Worm (Caenorhabditis elegans) whole organism, late embryonic: ENCODE data around the gene aqp-3.

Source experiments
- F13H6.1 ChIP-seq: sonication (generic microtip); optimal IDR thresholded peaks from 2 replicates; lab custom pipeline; 2016; ENCODE audit warnings: missing genetic modification characterization, missing compliant biosample characterization
- ama-1 ChIP-seq: fragments of 150-350 bp; optimal IDR thresholded peaks from 2 replicates; lab custom pipeline; 2014
- ceh-19 ChIP-seq: fragments of 200-800 bp; sonication (Bioruptor generic); optimal IDR thresholded peaks from 2 replicates; lab custom pipeline; 2018; ENCODE audit warnings: mild to moderate bottlenecking, missing genetic modification characterization, missing compliant biosample characterization
- hlh-30 ChIP-seq: sonication (generic microtip); optimal IDR thresholded peaks from 2 replicates; lab custom pipeline; 2017; ENCODE audit warnings: antibody characterized with exemption, missing genetic modification characterization, missing compliant biosample characterization; ENCODE audit not compliant: insufficient read depth
- hlh-6 ChIP-seq: sonication (generic microtip); optimal IDR thresholded peaks from 2 replicates; lab custom pipeline; 2016; ENCODE audit warnings: missing genotype, missing genetic modification characterization, missing compliant biosample characterization
- lim-6 ChIP-seq: sonication (generic microtip); optimal IDR thresholded peaks from 2 replicates; lab custom pipeline; 2016; ENCODE audit warnings: missing genetic modification characterization, missing compliant biosample characterization
- lin-11 ChIP-seq: fragments of 200-800 bp; sonication (Bioruptor generic); optimal IDR thresholded peaks from 2 replicates; lab custom pipeline; 2018; ENCODE audit warnings: mild to moderate bottlenecking, missing genetic modification characterization, missing compliant biosample characterization
- nfya-1 ChIP-seq: sonication (generic microtip); optimal IDR thresholded peaks from 2 replicates; lab custom pipeline; 2017; ENCODE audit warnings: missing genetic modification characterization, mild to moderate bottlenecking, missing compliant biosample characterization, antibody characterized with exemption, moderate library complexity
- pag-3 ChIP-seq: sonication (generic microtip); optimal IDR thresholded peaks from 2 replicates; lab custom pipeline; 2016; ENCODE audit warnings: missing compliant biosample characterization, missing genetic modification characterization, borderline replicate concordance
- rnt-1 ChIP-seq: sonication (generic microtip); optimal IDR thresholded peaks from 2 replicates; lab custom pipeline; 2016; ENCODE audit warnings: missing genetic modification characterization, missing compliant biosample characterization
- unc-55 ChIP-seq: sonication (generic microtip); optimal IDR thresholded peaks from 2 replicates; lab custom pipeline; 2017; ENCODE audit warnings: missing biosample characterization, missing genetic modification reagents, missing genetic modification characterization

DNA sequence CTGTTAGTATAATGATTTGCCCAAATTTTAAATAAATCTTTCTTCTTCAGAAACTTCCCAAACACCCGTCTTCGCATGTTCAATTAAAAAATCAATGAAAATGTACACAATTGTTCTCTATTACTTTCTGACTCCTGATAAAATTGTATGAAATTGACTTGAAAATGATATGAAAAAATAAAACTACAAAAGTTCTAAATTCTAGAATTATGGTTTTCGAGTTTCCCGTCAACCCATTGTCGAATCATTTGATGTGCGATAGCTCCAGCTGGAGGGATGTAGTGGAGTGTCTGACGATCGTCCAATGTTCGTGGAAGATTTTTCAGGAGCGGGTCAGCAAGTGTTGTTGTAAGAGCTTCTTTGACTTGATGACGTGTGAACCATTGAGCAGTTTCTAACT, 43.7 kb upstream of the aqp-3 start:
- TF ChIP-seq ama-1 (lab: Kevin White, UChicago) (no peak), lim-6 (tag; lab: Kevin White, UChicago) (no peak), lin-11 (tag; lab: Kevin White, UChicago) (no peak), F13H6.1 (tag; lab: Kevin White, UChicago) (no peak), rnt-1 (no peak), pag-3 (no peak), hlh-30 (tag; lab: Kevin White, UChicago) (no peak), ceh-19 (GFP tag; lab: Kevin White, UChicago) (no peak), unc-55 (no peak), nfya-1 (tag; lab: Kevin White, UChicago) (no peak), hlh-6 (no peak)
